Worm (Caenorhabditis elegans): ENCODE measurements around the gene col-96.

DNA sequence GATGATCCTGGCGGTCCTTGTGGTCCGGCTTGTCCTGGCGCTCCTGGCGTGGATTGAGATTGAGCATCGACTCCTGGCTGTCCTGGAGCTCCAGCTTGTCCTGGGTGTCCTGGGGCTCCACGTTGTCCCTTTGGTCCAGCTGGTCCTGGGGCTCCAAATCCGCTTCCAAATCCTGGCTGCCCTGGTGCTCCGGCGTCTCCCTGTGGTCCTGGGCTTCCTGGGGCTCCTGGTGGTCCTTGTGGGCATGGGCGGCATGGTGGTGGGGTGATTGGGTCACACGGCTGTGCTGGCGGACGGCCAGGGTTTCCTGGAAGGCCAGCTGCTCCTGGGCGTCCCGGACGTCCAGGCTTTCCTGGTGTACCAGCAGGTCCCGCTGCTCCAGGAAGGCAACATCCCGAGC lies 635 bp downstream of the col-96 start:
- TF ChIP-seq med-1 (GFP tag; optimal IDR thresholded peaks at IDR 0.05; ENCODE audit: insufficient read depth) (no peak), flt-1 (GFP tag; IDR thresholded peaks at IDR 0.05) (no peak), cog-1 (tag; optimal IDR thresholded peaks at IDR 0.05) (no peak), ref-1 (GFP tag; conservative IDR thresholded peaks at IDR 0.05) (no peak), tab-1 (GFP tag; IDR thresholded peaks at IDR 0.05) (no peak)
